Fruit fly (Drosophila melanogaster): ENCODE data around the gene CG31823.

DNA sequence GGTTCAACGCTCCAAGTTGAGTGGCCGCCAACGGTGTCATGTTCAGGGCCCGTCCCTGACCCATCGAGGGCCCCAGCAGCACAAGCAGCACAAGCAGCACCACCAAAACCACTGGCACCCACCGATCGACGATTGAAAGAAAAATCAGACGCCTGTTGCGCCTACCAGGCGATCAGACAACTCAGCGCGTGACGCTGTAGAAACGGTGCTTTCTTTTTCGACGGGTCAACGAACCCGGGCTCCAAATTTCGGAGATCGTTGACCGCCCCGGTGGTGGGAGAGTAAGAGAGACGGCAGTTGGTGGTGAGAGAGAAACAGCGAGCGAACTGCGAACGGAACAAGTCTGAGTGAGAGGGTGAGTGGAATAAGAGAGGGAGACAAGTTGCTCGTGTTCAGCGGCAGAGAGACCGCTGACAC is 11.3 kb upstream of the CG31823 start:
- no peak for TF ChIP-seq CG4318 (GFP tag; optimal IDR thresholded peaks at IDR 0.05)
- no peak for TF ChIP-seq CG9139 (GFP tag; optimal IDR thresholded peaks at IDR 0.05)
- TF ChIP-seq CG11762 (GFP tag; optimal IDR thresholded peaks at IDR 0.05; ENCODE audit: insufficient read depth) = no peak
- TF ChIP-seq CG6276 (GFP tag; optimal IDR thresholded peaks at IDR 0.05) = no peak

All from whole organism, prepupa.